Fruit fly (Drosophila melanogaster) whole organism: ENCODE data around the gene stumps.

Experiments
- CG8478 ChIP-seq: fragments of >200 bp; optimal IDR thresholded peaks from 2 replicates; lab custom pipeline; 2018; ENCODE audit warnings: inconsistent platforms
- Dll ChIP-seq: fragments of >200 bp; optimal IDR thresholded peaks from 2 replicates; lab custom pipeline; 2017
- EcR ChIP-seq, 2 experiments: fragments of >200 bp; optimal IDR thresholded peaks; 2 replicates each; lab custom pipeline; 2017; ENCODE audit warnings: missing biosample characterization in 2 of 2, missing genetic modification characterization in 2 of 2, missing genetic modification reagents in 2 of 2
- pan ChIP-seq: fragments of >200 bp; optimal IDR thresholded peaks from 2 replicates; lab custom pipeline; 2017
- psq ChIP-seq: fragments of >200 bp; optimal IDR thresholded peaks from 2 replicates; lab custom pipeline; 2017
- usp ChIP-seq: fragments of >200 bp; optimal IDR thresholded peaks from 2 replicates; lab custom pipeline; 2017; ENCODE audit warnings: missing biosample characterization, missing genetic modification characterization, mixed read lengths

The stumps gene

dm6 chr3R:14565065-14565977 lies 11.7 kb upstream of the stumps start, which contains the start of gene CG14852:
CG14852 (plus strand) TSS chr3R:14565927.
- TF ChIP-seq pan (lab: Kevin White, UChicago) (no peak), psq (lab: Kevin White, UChicago) (no peak), Dll (lab: Kevin White, UChicago) (no peak), usp (GFP tag; lab: Kevin White, UChicago) (no peak)

- no peak for TF ChIP-seq pan (lab: Kevin White, UChicago)
- TF ChIP-seq usp (GFP tag; lab: Kevin White, UChicago), result no peak
- no peak for TF ChIP-seq psq (lab: Kevin White, UChicago)
- no peak for TF ChIP-seq CG8478 (lab: Kevin White, UChicago)
- TF ChIP-seq Dll (lab: Kevin White, UChicago), result no peak
- no peak for TF ChIP-seq EcR (GFP tag; optimal IDR thresholded peaks at IDR 0.05; lab: Kevin White, UChicago)
Measured at dm6 chr3R:14567329-14567728, 9.7 kb upstream of the stumps start, which contains the start of gene CG31313. CG31313 (minus strand) TSS chr3R:14567429.

- no peak for TF ChIP-seq Dll (lab: Kevin White, UChicago)
- TF ChIP-seq usp (GFP tag; lab: Kevin White, UChicago), result no peak
- no peak for TF ChIP-seq EcR (GFP tag; optimal IDR thresholded peaks at IDR 0.05; lab: Kevin White, UChicago)
Measured at dm6 chr3R:14567796-14568195, 9.2 kb upstream of the stumps start.

dm6 chr3R:14568501-14569137 lies 8.4 kb upstream of the stumps start, which contains the start of gene CG8066:
CG8066 (minus strand) TSS chr3R:14568847.
- no peak for TF ChIP-seq EcR (GFP tag; optimal IDR thresholded peaks at IDR 0.05; lab: Kevin White, UChicago)

- TF ChIP-seq CG8478 (lab: Kevin White, UChicago) (no peak), pan (lab: Kevin White, UChicago) (no peak), Dll (lab: Kevin White, UChicago) (no peak), usp (GFP tag; lab: Kevin White, UChicago) (no peak), psq (lab: Kevin White, UChicago) (no peak), EcR (GFP tag; optimal IDR thresholded peaks at IDR 0.05; lab: Kevin White, UChicago) (no peak)
Measured at dm6 chr3R:14569411-14570107, 7.5 kb upstream of the stumps start, which contains the start of gene Cys. Cys (minus strand) TSS chr3R:14569644.

- no peak for TF ChIP-seq usp (GFP tag; lab: Kevin White, UChicago)
- peak; percentile 23 for TF ChIP-seq CG8478 (lab: Kevin White, UChicago)
- no peak for TF ChIP-seq psq (lab: Kevin White, UChicago)
Measured at dm6 chr3R:14574962-14575717, 1.9 kb upstream of the stumps start.

- TF ChIP-seq Dll (lab: Kevin White, UChicago) (no peak), psq (lab: Kevin White, UChicago) (peak; percentile 20)
Measured at dm6 chr3R:14575718-14576187, 1.3 kb upstream of the stumps start, which contains the start of gene CG7987. CG7987 (minus strand) TSS chr3R:14575887.

- TF ChIP-seq psq (lab: Kevin White, UChicago) (no peak), EcR (GFP tag; optimal IDR thresholded peaks at IDR 0.05; lab: Kevin White, UChicago) (no peak), usp (GFP tag; lab: Kevin White, UChicago) (no peak), Dll (lab: Kevin White, UChicago) (no peak), pan (lab: Kevin White, UChicago) (no peak), CG8478 (lab: Kevin White, UChicago) (no peak)
Measured at dm6 chr3R:14576511-14576691, 616 bp upstream of the stumps start, which contains the start of gene CG44094. CG44094 (minus strand) TSS chr3R:14576611.

dm6 chr3R:14577803-14578493 lies 931 bp downstream of the stumps start:
- TF ChIP-seq pan (lab: Kevin White, UChicago), result no peak
- TF ChIP-seq CG8478 (lab: Kevin White, UChicago), result no peak
- TF ChIP-seq Dll (lab: Kevin White, UChicago), result no peak
- TF ChIP-seq EcR (GFP tag; optimal IDR thresholded peaks at IDR 0.05; lab: Kevin White, UChicago), result no peak
- TF ChIP-seq usp (GFP tag; lab: Kevin White, UChicago), result no peak
- no peak for TF ChIP-seq psq (lab: Kevin White, UChicago)

- no peak for TF ChIP-seq CG8478 (lab: Kevin White, UChicago)
- no peak for TF ChIP-seq usp (GFP tag; lab: Kevin White, UChicago)
- no peak for TF ChIP-seq EcR (GFP tag; optimal IDR thresholded peaks at IDR 0.05; lab: Kevin White, UChicago)
- no peak for TF ChIP-seq pan (lab: Kevin White, UChicago)
- no peak for TF ChIP-seq psq (lab: Kevin White, UChicago)
- no peak for TF ChIP-seq Dll (lab: Kevin White, UChicago)
Measured at dm6 chr3R:14580045-14580579, 3.1 kb downstream of the stumps start.
